Worm (Caenorhabditis elegans) whole organism, L2 larva: ENCODE data around the gene sid-2.

Source experiments
- elt-1 ChIP-seq: fragments of 150-350 bp; optimal IDR thresholded peaks from 2 replicates; lab custom pipeline; 2014; ENCODE audit warnings: missing biosample characterization, missing genetic modification characterization
- nhr-237 ChIP-seq: fragments of 150-350 bp; optimal IDR thresholded peaks from 2 replicates; lab custom pipeline; 2014; ENCODE audit warnings: missing biosample characterization, missing genetic modification characterization

DNA sequence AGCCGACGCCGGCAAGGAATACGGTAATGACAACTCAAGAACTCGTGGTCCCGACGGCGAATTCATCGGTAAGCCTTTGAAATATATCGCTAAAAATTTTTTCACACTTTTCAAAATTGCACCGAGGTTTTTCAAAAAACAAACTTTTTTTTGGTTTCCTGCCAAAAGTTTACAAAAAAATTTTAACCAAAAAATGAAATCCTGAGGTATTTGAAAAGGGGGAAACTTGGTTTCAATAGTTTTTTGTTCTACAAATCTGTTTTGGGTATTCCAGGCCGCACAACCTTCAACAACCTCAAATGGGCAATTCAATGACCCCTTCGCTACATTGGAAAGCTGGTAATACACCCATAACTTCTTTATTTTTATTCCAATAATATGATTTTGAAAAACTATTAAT lies 2.8 kb downstream of the sid-2 start:
- TF ChIP-seq elt-1 (tag; lab: Kevin White, UChicago) (no peak), nhr-237 (tag; lab: Kevin White, UChicago) (no peak)
